Worm (Caenorhabditis elegans): ENCODE data around the gene C01G10.9.

ce11 chrV:15094749-15095148 lies 12.4 kb downstream of the C01G10.9 start, which contains the start of gene srx-78:
- no peak for TF ChIP-seq elt-3 (tag; optimal IDR thresholded peaks at IDR 0.05)
- no peak for TF ChIP-seq ztf-11 (tag; optimal IDR thresholded peaks at IDR 0.05)
- no peak for TF ChIP-seq zag-1 (tag; optimal IDR thresholded peaks at IDR 0.05)
- no peak for TF ChIP-seq nhr-28 (tag; optimal IDR thresholded peaks at IDR 0.05)
- TF ChIP-seq unc-62 (GFP tag; optimal IDR thresholded peaks at IDR 0.05), result no peak
- no peak for TF ChIP-seq ama-1 (optimal IDR thresholded peaks at IDR 0.05)
- TF ChIP-seq isw-1 (GFP tag; IDR thresholded peaks at IDR 0.05), result no peak
- TF ChIP-seq unc-130 (tag; optimal IDR thresholded peaks at IDR 0.05), result no peak
- TF ChIP-seq sptf-1 (tag; optimal IDR thresholded peaks at IDR 0.05), result no peak
- TF ChIP-seq nhr-90 (tag; optimal IDR thresholded peaks at IDR 0.05; ENCODE audit: poor library complexity), result no peak
- TF ChIP-seq aha-1 (tag; optimal IDR thresholded peaks at IDR 0.05), result no peak

All from whole organism, L1 larva.